Fruit fly (Drosophila melanogaster): ENCODE results near the gene CG43232.

The CG43232 gene

dm6 chr2L:6968013-6968517, 36.1 kb downstream of the CG43232 start:
- TF ChIP-seq psq (optimal IDR thresholded peaks at IDR 0.05) (no peak), Myc (optimal IDR thresholded peaks at IDR 0.05) (no peak), h (optimal IDR thresholded peaks at IDR 0.05) (no peak), ttk (optimal IDR thresholded peaks at IDR 0.05) (no peak), Sin3A (optimal IDR thresholded peaks at IDR 0.05) (no peak), insv (optimal IDR thresholded peaks at IDR 0.05) (no peak)

dm6 chr2L:6970813-6971212, 38.9 kb downstream of the CG43232 start:
- TF ChIP-seq h (optimal IDR thresholded peaks at IDR 0.05) = no peak
- peak; percentile 93 for TF ChIP-seq ttk (optimal IDR thresholded peaks at IDR 0.05)
- no peak for TF ChIP-seq insv (optimal IDR thresholded peaks at IDR 0.05)

- no peak for TF ChIP-seq h (optimal IDR thresholded peaks at IDR 0.05)
- TF ChIP-seq insv (optimal IDR thresholded peaks at IDR 0.05) = no peak
- TF ChIP-seq ttk (optimal IDR thresholded peaks at IDR 0.05) = no peak
- no peak for TF ChIP-seq psq (optimal IDR thresholded peaks at IDR 0.05)
- TF ChIP-seq Sin3A (optimal IDR thresholded peaks at IDR 0.05) = no peak
- TF ChIP-seq Myc (optimal IDR thresholded peaks at IDR 0.05) = no peak
These were observed 39.7 kb downstream of the CG43232 start, which contains the start of gene snRNP-U1-70K for dm6 chr2L:6971597-6972036. Gene snRNP-U1-70K (minus strand): TSS chr2L:6971737.
